Fruit fly (Drosophila melanogaster) whole organism, adult: Measurements from ENCODE around the gene GatB.

Experiments
- CG11617 ChIP-seq: fragments of 200-800 bp; sonication (Bioruptor generic); optimal IDR thresholded peaks from 2 replicates; lab custom pipeline; 2017; ENCODE audit warnings: mild to moderate bottlenecking, missing biosample characterization, missing genetic modification reagents, missing genetic modification characterization
- CG12768 ChIP-seq: fragments of 200-800 bp; sonication (Bioruptor generic); optimal IDR thresholded peaks from 2 replicates; lab custom pipeline; 2017; ENCODE audit warnings: missing biosample characterization, missing genetic modification characterization, mild to moderate bottlenecking, moderate library complexity, missing genetic modification reagents
- CG14711 ChIP-seq: fragments of 200-800 bp; sonication (Bioruptor generic); optimal IDR thresholded peaks from 2 replicates; lab custom pipeline; 2018; ENCODE audit warnings: missing biosample characterization, mild to moderate bottlenecking, missing genetic modification characterization, moderate library complexity
- CG5204 ChIP-seq: fragments of 200-800 bp; sonication (Bioruptor generic); optimal IDR thresholded peaks from 2 replicates; lab custom pipeline; 2016; ENCODE audit warnings: missing biosample characterization, missing genetic modification characterization
- CG7045 ChIP-seq: fragments of 200-800 bp; sonication (Bioruptor generic); optimal IDR thresholded peaks from 2 replicates; lab custom pipeline; 2017; ENCODE audit warnings: missing biosample characterization, mild to moderate bottlenecking, missing genetic modification characterization
- Clk ChIP-seq: fragments of 200-800 bp; sonication (Bioruptor generic); optimal IDR thresholded peaks from 2 replicates; lab custom pipeline; 2017; ENCODE audit warnings: missing biosample characterization, missing genetic modification characterization
- Hr96 ChIP-seq: fragments of 200-800 bp; sonication (Bioruptor generic); optimal IDR thresholded peaks from 2 replicates; lab custom pipeline; 2016; ENCODE audit warnings: missing biosample characterization, missing genetic modification characterization
- bab1 ChIP-seq: fragments of 200-800 bp; sonication (Bioruptor generic); optimal IDR thresholded peaks from 3 replicates; lab custom pipeline; 2019; ENCODE audit warnings: missing biosample characterization, mild to moderate bottlenecking, missing genetic modification characterization, moderate library complexity
- cnc ChIP-seq, 2 experiments: fragments of >200 bp; optimal IDR thresholded peaks; 2 replicates each; lab custom pipeline; 2017
- kay ChIP-seq: fragments of 200-800 bp; sonication (Bioruptor generic); peaks from one replicate; lab custom pipeline; 2016; ENCODE audit warnings: missing biosample characterization, missing genetic modification characterization, borderline replicate concordance
- ovo ChIP-seq: fragments of 200-800 bp; sonication (Bioruptor generic); optimal IDR thresholded peaks from 2 replicates; lab custom pipeline; 2016; ENCODE audit warnings: missing biosample characterization, missing genetic modification characterization
- pad ChIP-seq: fragments of 200-800 bp; sonication (Bioruptor generic); optimal IDR thresholded peaks from 3 replicates; lab custom pipeline; 2017; ENCODE audit warnings: missing biosample characterization, missing genetic modification characterization, mild to moderate bottlenecking, moderate library complexity, missing genetic modification reagents
- tj ChIP-seq: fragments of 200-800 bp; sonication (Bioruptor generic); optimal IDR thresholded peaks from 3 replicates; lab custom pipeline; 2017; ENCODE audit warnings: missing biosample characterization, mild to moderate bottlenecking, missing genetic modification characterization, moderate library complexity

DNA sequence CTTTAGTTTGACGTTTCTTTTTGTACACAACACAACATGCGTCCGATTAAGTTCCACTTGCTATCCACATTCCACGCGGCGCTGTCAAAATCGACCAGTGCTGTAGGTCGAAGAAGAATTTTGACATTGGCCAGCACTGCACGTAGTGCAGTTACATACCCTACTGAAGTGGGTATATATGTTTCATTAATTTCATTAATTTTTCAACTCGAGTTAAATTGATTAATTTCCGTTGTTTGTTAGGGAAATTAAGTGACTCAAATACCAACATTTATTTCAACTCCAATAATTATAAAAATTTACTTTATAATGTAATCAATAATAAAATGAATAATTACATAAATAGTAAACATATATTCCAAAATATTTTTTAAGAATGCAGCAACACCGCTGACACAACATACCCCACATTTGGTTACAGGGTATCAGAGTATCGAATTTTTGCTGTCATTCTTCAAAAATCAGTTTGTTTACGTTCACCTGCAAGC lies 21.1 kb downstream of the GatB start, which contains the start of the genes eIF4EHP and CG18428:
- TF ChIP-seq Clk (GFP tag; lab: Kevin White, UChicago) (peak; percentile 99), kay (GFP tag; lab: Kevin White, UChicago) (no peak), bab1 (peak; percentile 99), ovo (GFP tag; lab: Kevin White, UChicago) (peak; percentile 100), CG14711 (tag; lab: Kevin White, UChicago) (peak; percentile 99), cnc (optimal IDR thresholded peaks at IDR 0.05; lab: Kevin White, UChicago) (no peak), CG7045 (peak; percentile 100), tj (GFP tag; lab: Kevin White, UChicago) (peak; percentile 97), CG5204 (peak; percentile 98), CG11617 (GFP tag; lab: Kevin White, UChicago) (peak; percentile 100), CG12768 (GFP tag; lab: Kevin White, UChicago) (peak; percentile 100), Hr96 (peak; percentile 95), pad (GFP tag; lab: Kevin White, UChicago) (peak; percentile 95)
